Fruit fly (Drosophila melanogaster): ENCODE results near the gene CkIIalpha-i1.
A peak's percentile ranks its signal among the peaks of the same experiment; 100 is the strongest.

Gene CkIIalpha-i1

dm6 chr3L:15823780-15824423, 7.1 kb downstream of the CkIIalpha-i1 start (continued):
- TF ChIP-seq odd (GFP tag; optimal IDR thresholded peaks at IDR 0.05) (peak; percentile 14), CG15514 (GFP tag; optimal IDR thresholded peaks at IDR 0.05) (peak; percentile 35), fd96Cb (tag; optimal IDR thresholded peaks at IDR 0.05) (no peak), Myb (GFP tag; optimal IDR thresholded peaks at IDR 0.05) (no peak), Lpt (GFP tag; optimal IDR thresholded peaks at IDR 0.05) (no peak), tup (GFP tag; optimal IDR thresholded peaks at IDR 0.05) (no peak), CG2202 (tag; optimal IDR thresholded peaks at IDR 0.05) (no peak), Chrac-16 (GFP tag; optimal IDR thresholded peaks at IDR 0.05) (no peak), YL-1 (GFP tag; optimal IDR thresholded peaks at IDR 0.05) (peak; percentile 7), nom (GFP tag; optimal IDR thresholded peaks at IDR 0.05) (no peak), CG9609 (GFP tag; optimal IDR thresholded peaks at IDR 0.05) (no peak), sug (tag; optimal IDR thresholded peaks at IDR 0.05) (peak; percentile 42), sob (GFP tag; IDR thresholded peaks at IDR 0.05) (0 out of 2 replicates have a peak, but pooled peaks have one; percentile 26), CG43689 (GFP tag; IDR thresholded peaks at IDR 0.05) (no peak), Hr39 (optimal IDR thresholded peaks at IDR 0.05) (no peak), D19A (tag; optimal IDR thresholded peaks at IDR 0.05) (peak; percentile 74), PHDP (tag; optimal IDR thresholded peaks at IDR 0.05) (peak; percentile 34), salm (tag; optimal IDR thresholded peaks at IDR 0.05) (peak; percentile 34), cg (GFP tag; optimal IDR thresholded peaks at IDR 0.05) (peak; percentile 15), CG11504 (tag; optimal IDR thresholded peaks at IDR 0.05) (peak; percentile 14), lab (GFP tag; optimal IDR thresholded peaks at IDR 0.05) (peak; percentile 36), CG8924 (tag; optimal IDR thresholded peaks at IDR 0.05) (peak; percentile 12), CG10543 (GFP tag; optimal IDR thresholded peaks at IDR 0.05) (peak; percentile 73), Fer1 (GFP tag; optimal IDR thresholded peaks at IDR 0.05) (peak; percentile 7), HmgZ (tag; optimal IDR thresholded peaks at IDR 0.05) (peak; percentile 34), CG10654 (GFP tag; optimal IDR thresholded peaks at IDR 0.05) (no peak), CG32767 (GFP tag; IDR thresholded peaks at IDR 0.05) (0 out of 2 replicates have a peak, but pooled peaks have one; percentile 12), caup (GFP tag; optimal IDR thresholded peaks at IDR 0.05; ENCODE audit: severe bottlenecking) (peak; percentile 26), crc (GFP tag; optimal IDR thresholded peaks at IDR 0.05) (no peak), CG13424 (tag; optimal IDR thresholded peaks at IDR 0.05) (peak; percentile 17), Side (GFP tag; optimal IDR thresholded peaks at IDR 0.05) (no peak), exex (tag; optimal IDR thresholded peaks at IDR 0.05) (peak; percentile 87), Hey (tag; optimal IDR thresholded peaks at IDR 0.05) (peak; percentile 10), slou (GFP tag; optimal IDR thresholded peaks at IDR 0.05) (no peak), Sox100B (GFP tag; optimal IDR thresholded peaks at IDR 0.05) (peak; percentile 42), hth (optimal IDR thresholded peaks at IDR 0.05) (no peak), CG16813 (GFP tag; IDR thresholded peaks at IDR 0.05; ENCODE audit: partially characterized antibody) (no peak), fd3F (GFP tag; optimal IDR thresholded peaks at IDR 0.05) (no peak), NFAT (GFP tag; IDR thresholded peaks at IDR 0.05) (no peak), bcd (GFP tag; optimal IDR thresholded peaks at IDR 0.05) (no peak), CG2116 (GFP tag; optimal IDR thresholded peaks at IDR 0.05) (no peak), Opbp (GFP tag; IDR thresholded peaks at IDR 0.05; ENCODE audit: partially characterized antibody) (no peak), gem (tag; optimal IDR thresholded peaks at IDR 0.05) (peak; percentile 46), CG12236 (GFP tag; optimal IDR thresholded peaks at IDR 0.05) (no peak), CG14441 (GFP tag; IDR thresholded peaks at IDR 0.05) (no peak), CG7745 (tag; optimal IDR thresholded peaks at IDR 0.05) (peak; percentile 5)
